Worm (Caenorhabditis elegans): ENCODE results near the gene fbxa-16.
"Not testable (repeated sequence)": the region's sequence is repeated elsewhere in the genome, so short reads cannot be mapped to it uniquely, and the experiment has no call there.

Gene fbxa-16

ce11 chrX:119363-119762 is at the start of gene fbxa-16:
fbxa-16 (plus strand) TSS chrX:119663.
- not testable (repeated sequence) for TF ChIP-seq dao-5, him-1, W03F9.2 (tag; optimal IDR thresholded peaks at IDR 0.05)

- no peak for TF ChIP-seq W03F9.2 (tag; optimal IDR thresholded peaks at IDR 0.05)
- no peak for TF ChIP-seq dao-5 (tag; optimal IDR thresholded peaks at IDR 0.05)
- no peak for TF ChIP-seq him-1 (tag; optimal IDR thresholded peaks at IDR 0.05)
Observed at ce11 chrX:84602-85001, 34.9 kb upstream of the fbxa-16 start.

ce11 chrX:88905-89304 is 30.6 kb upstream of the fbxa-16 start:
- no peak for TF ChIP-seq W03F9.2 (tag; optimal IDR thresholded peaks at IDR 0.05)
- no peak for TF ChIP-seq dao-5 (tag; optimal IDR thresholded peaks at IDR 0.05)
- no peak for TF ChIP-seq him-1 (tag; optimal IDR thresholded peaks at IDR 0.05)

ce11 chrX:104737-105136 is 14.7 kb upstream of the fbxa-16 start, which contains the start of gene Y73B3A.4:
Y73B3A.4 (minus strand) TSS chrX:104777.
- not testable (repeated sequence) for TF ChIP-seq W03F9.2, dao-5, him-1 (tag; optimal IDR thresholded peaks at IDR 0.05)

ce11 chrX:108929-109328 is 10.5 kb upstream of the fbxa-16 start, which contains the start of gene elk-2:
elk-2 (minus strand) TSS chrX:109029.
- not testable (repeated sequence) for TF ChIP-seq dao-5, W03F9.2, him-1 (tag; optimal IDR thresholded peaks at IDR 0.05)

ce11 chrX:114400-114799 is 5.1 kb upstream of the fbxa-16 start, which contains the start of gene fbxa-221:
fbxa-221 (plus strand) TSS chrX:114700.
- TF ChIP-seq dao-5, him-1, W03F9.2 (tag; optimal IDR thresholded peaks at IDR 0.05): not testable (repeated sequence)

- TF ChIP-seq him-1 (tag; optimal IDR thresholded peaks at IDR 0.05) = no peak
- no peak for TF ChIP-seq W03F9.2 (tag; optimal IDR thresholded peaks at IDR 0.05)
- TF ChIP-seq dao-5 (tag; optimal IDR thresholded peaks at IDR 0.05) = no peak
Observed at ce11 chrX:117080-117479, 2.4 kb upstream of the fbxa-16 start, which contains the start of gene fbxa-222. fbxa-222 (plus strand) TSS chrX:117380.

ce11 chrX:141149-141548 is 21.7 kb downstream of the fbxa-16 start, which contains the start of gene Y73B3A.8:
Y73B3A.8 (minus strand) TSS chrX:141249.
- TF ChIP-seq W03F9.2 (tag; optimal IDR thresholded peaks at IDR 0.05) = no peak
- no peak for TF ChIP-seq him-1 (tag; optimal IDR thresholded peaks at IDR 0.05)
- TF ChIP-seq dao-5 (tag; optimal IDR thresholded peaks at IDR 0.05) = no peak

- TF ChIP-seq W03F9.2 (tag; optimal IDR thresholded peaks at IDR 0.05) (no peak), dao-5 (tag; optimal IDR thresholded peaks at IDR 0.05) (no peak), him-1 (tag; optimal IDR thresholded peaks at IDR 0.05) (no peak)
Observed at ce11 chrX:146832-147231, 27.4 kb downstream of the fbxa-16 start.

- no peak for TF ChIP-seq dao-5 (tag; optimal IDR thresholded peaks at IDR 0.05)
- no peak for TF ChIP-seq him-1 (tag; optimal IDR thresholded peaks at IDR 0.05)
- TF ChIP-seq W03F9.2 (tag; optimal IDR thresholded peaks at IDR 0.05) = no peak
Observed at ce11 chrX:147824-148223, 28.4 kb downstream of the fbxa-16 start, which contains the start of gene Y73B3A.11. Y73B3A.11 (plus strand) TSS chrX:148124.

- TF ChIP-seq him-1, W03F9.2, dao-5 (tag; optimal IDR thresholded peaks at IDR 0.05): not testable (repeated sequence)
Observed at ce11 chrX:163034-163433, 43.6 kb downstream of the fbxa-16 start, which contains the start of gene tmed-12. tmed-12 (minus strand) TSS chrX:163134.
